Fruit fly (Drosophila melanogaster): ENCODE results near the gene CG32371.
A peak's percentile ranks its signal among the peaks of the same experiment; 100 is the strongest.

CG32371 gene

DNA sequence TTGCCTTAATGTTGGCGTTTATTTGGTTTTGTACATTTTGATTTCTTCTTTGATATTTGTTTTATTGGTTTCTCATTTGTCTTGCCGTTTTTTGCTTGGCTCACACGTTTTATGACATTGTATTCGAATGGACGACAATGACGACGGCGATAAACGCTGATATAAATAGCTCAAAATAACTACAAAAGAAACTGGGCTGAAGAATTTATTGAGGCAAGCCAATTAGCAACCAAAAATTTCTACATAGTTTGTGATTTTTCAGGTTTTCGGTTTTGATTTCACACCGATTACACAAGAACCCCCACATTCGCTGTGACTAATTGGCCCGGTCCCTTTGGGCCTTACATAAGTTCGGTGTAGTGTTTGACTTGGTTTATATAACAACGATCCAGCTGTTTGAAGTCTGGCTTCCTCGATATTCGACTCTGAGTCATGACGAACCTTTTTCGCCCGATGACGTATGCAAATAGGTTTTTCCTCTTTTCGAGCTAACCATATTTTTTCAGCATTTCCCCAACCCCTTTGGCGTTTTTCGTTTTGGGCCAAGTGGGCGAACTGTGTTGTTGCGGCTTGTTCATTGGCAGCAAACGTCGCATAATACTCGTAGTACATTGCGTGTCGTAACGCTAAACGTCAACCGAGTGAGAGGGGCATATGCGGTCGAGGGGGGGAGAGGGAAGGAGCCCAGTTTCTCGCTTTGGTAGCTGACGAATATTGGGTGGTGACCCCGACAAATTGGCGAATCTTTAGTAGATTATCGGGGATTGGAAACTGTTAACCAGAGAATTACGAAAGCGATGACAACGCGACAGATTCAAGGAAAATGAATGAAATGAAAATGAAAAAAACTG is 39.6 kb upstream of the CG32371 start:
- no peak for TF ChIP-seq Hr83 (GFP tag; optimal IDR thresholded peaks at IDR 0.05; ENCODE audit: poor library complexity, severe bottlenecking)
- TF ChIP-seq lola (GFP tag; optimal IDR thresholded peaks at IDR 0.05): no peak
- TF ChIP-seq pan (optimal IDR thresholded peaks at IDR 0.05): no peak
- no peak for TF ChIP-seq Abd-B (GFP tag; optimal IDR thresholded peaks at IDR 0.05)
- no peak for TF ChIP-seq GATAd (GFP tag; optimal IDR thresholded peaks at IDR 0.05)
- TF ChIP-seq CrebA (GFP tag; optimal IDR thresholded peaks at IDR 0.05; ENCODE audit: borderline replicate concordance): no peak
- no peak for TF ChIP-seq Sp1 (GFP tag; optimal IDR thresholded peaks at IDR 0.05)
- no peak for TF ChIP-seq N (GFP tag; optimal IDR thresholded peaks at IDR 0.05)

DNA sequence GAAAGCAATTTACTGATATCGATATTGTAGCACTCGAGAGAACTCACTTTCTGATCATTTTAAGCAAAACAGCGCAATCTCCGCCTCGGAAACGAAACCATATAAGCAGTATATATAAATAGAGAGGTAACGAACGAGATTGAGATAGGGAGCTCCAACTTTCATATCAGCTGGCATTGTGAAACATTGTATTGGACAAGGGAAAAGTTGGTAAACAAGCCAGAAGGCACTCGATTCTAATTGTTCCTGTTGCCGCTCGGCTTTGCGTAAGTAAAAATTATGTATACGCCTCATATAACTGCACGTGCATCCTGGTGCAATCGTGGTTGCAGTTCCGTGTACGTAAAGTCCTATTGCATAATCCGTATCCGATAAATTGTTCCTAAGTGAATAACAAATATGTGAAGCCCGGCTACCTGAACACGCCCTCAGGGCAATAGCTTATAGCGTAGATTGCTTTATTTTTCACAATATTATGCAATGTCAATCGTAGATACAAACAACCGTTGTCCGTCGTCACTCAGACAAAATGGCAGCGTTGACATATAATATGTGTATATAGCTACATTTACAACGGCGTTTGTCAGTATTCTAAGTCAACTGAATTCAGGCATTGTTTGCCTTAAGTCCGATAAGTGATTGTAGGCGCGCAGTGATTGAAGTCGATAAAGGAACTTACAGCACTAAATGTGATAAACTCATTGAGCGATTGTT is 38.5 kb upstream of the CG32371 start:
- no peak for TF ChIP-seq Sp1 (GFP tag; optimal IDR thresholded peaks at IDR 0.05)
- no peak for TF ChIP-seq br (GFP tag; optimal IDR thresholded peaks at IDR 0.05)
- TF ChIP-seq h (GFP tag; optimal IDR thresholded peaks at IDR 0.05): no peak
- no peak for TF ChIP-seq psq (GFP tag; optimal IDR thresholded peaks at IDR 0.05)
- TF ChIP-seq Dif (GFP tag; optimal IDR thresholded peaks at IDR 0.05; ENCODE audit: partially characterized antibody): no peak
- no peak for TF ChIP-seq ey (GFP tag; optimal IDR thresholded peaks at IDR 0.05)
- TF ChIP-seq OdsH (GFP tag; optimal IDR thresholded peaks at IDR 0.05): no peak
- no peak for TF ChIP-seq CG32264 (GFP tag; optimal IDR thresholded peaks at IDR 0.05)
- TF ChIP-seq tai (GFP tag; optimal IDR thresholded peaks at IDR 0.05): no peak
- no peak for TF ChIP-seq sage (GFP tag; optimal IDR thresholded peaks at IDR 0.05)

DNA sequence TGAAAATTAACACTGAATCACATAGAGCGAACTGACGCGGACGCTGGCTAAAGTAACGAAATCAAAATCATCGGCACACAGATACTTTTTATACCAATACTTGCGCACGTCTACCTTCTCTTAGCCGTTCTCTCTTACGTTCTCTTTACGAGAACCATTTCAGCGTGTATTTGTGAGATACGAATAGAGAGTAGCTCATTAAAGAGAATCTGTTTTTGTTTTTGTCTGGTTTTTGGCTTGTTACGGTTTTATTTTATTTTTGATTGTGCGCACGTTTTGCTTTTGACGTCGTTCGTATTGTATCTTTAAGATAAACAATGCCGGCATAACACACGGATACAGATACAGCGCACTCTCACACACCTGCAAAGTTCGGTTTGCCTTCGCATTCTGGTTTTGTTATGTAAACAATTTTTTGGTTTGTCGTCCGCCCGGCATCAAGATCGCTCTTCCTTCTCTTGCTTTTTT is 37.2 kb upstream of the CG32371 start:
- TF ChIP-seq tai (GFP tag; optimal IDR thresholded peaks at IDR 0.05): peak; percentile 37
- TF ChIP-seq CrebA (GFP tag; optimal IDR thresholded peaks at IDR 0.05; ENCODE audit: borderline replicate concordance): peak; percentile 91
- no peak for TF ChIP-seq ey (GFP tag; optimal IDR thresholded peaks at IDR 0.05)
- TF ChIP-seq psq (GFP tag; optimal IDR thresholded peaks at IDR 0.05): peak; percentile 43
- peak; percentile 31 to 67 for TF ChIP-seq dl (GFP tag; optimal IDR thresholded peaks at IDR 0.05; ENCODE audit: insufficient read depth in 1 of 2, partially characterized antibody in 2 of 2)
- TF ChIP-seq br (GFP tag; optimal IDR thresholded peaks at IDR 0.05): no peak
- TF ChIP-seq woc (GFP tag; optimal IDR thresholded peaks at IDR 0.05): peak; percentile 15
- no peak for TF ChIP-seq Abd-B (GFP tag; optimal IDR thresholded peaks at IDR 0.05)
- peak; percentile 43 for TF ChIP-seq CG32264 (GFP tag; optimal IDR thresholded peaks at IDR 0.05)
- TF ChIP-seq Sp1 (GFP tag; optimal IDR thresholded peaks at IDR 0.05): peak; percentile 45
- TF ChIP-seq foxo (GFP tag; optimal IDR thresholded peaks at IDR 0.05): peak in 1 of 2 experiments; percentile 77
- TF ChIP-seq Dif (GFP tag; optimal IDR thresholded peaks at IDR 0.05; ENCODE audit: partially characterized antibody): peak; percentile 49
- peak; percentile 85 for TF ChIP-seq fru (GFP tag; optimal IDR thresholded peaks at IDR 0.05)
- TF ChIP-seq Vsx2 (GFP tag; optimal IDR thresholded peaks at IDR 0.05; ENCODE audit: partially characterized antibody): peak; percentile 46
- TF ChIP-seq Jra (GFP tag; optimal IDR thresholded peaks at IDR 0.05): no peak
- no peak for TF ChIP-seq rgr (GFP tag; optimal IDR thresholded peaks at IDR 0.05)
- no peak for TF ChIP-seq usp (GFP tag; optimal IDR thresholded peaks at IDR 0.05)
- peak; percentile 77 for TF ChIP-seq sage (GFP tag; optimal IDR thresholded peaks at IDR 0.05)
- TF ChIP-seq brk (GFP tag; optimal IDR thresholded peaks at IDR 0.05): peak; percentile 77
- TF ChIP-seq Rel (GFP tag; optimal IDR thresholded peaks at IDR 0.05): peak; percentile 4
- peak; percentile 10 for TF ChIP-seq Rel (tag; optimal IDR thresholded peaks at IDR 0.05)
- peak; percentile 12 for TF ChIP-seq CG9705 (GFP tag; optimal IDR thresholded peaks at IDR 0.05)
- no peak for TF ChIP-seq jim (GFP tag; optimal IDR thresholded peaks at IDR 0.05)

All from whole organism, wandering third instar larva.